Fruit fly (Drosophila melanogaster) whole organism, embryonic: ENCODE measurements around the gene Naxe.

Experiments
- Ada2b ChIP-seq: fragments of 200-800 bp; sonication (Bioruptor generic); IDR thresholded peaks from 2 replicates; pipeline ENCODE4 v1.3.6; 2022; ENCODE audit warnings: missing biosample characterization, missing genetic modification characterization
- Adf1 ChIP-seq: fragments of 200-800 bp; sonication (Bioruptor generic); IDR thresholded peaks from 2 replicates; pipeline ENCODE4 v1.3.6; 2022; ENCODE audit warnings: missing biosample characterization, missing genetic modification characterization
- Atf3 ChIP-seq: fragments of 200-800 bp; sonication (Bioruptor generic); optimal IDR thresholded peaks from 3 replicates; lab custom pipeline; 2016; ENCODE audit warnings: missing biosample characterization, missing genetic modification characterization
- CG11085 ChIP-seq: fragments of 200-800 bp; sonication (Bioruptor generic); IDR thresholded peaks from 2 replicates; pipeline ENCODE4 v1.3.6; 2022; ENCODE audit warnings: missing biosample characterization, missing genetic modification characterization
- CG12104 ChIP-seq: fragments of 200-800 bp; sonication (Bioruptor generic); optimal IDR thresholded peaks from 3 replicates; lab custom pipeline; 2016; ENCODE audit warnings: missing biosample characterization, missing genetic modification characterization
- CG12155 ChIP-seq: fragments of 200-800 bp; sonication (Bioruptor generic); optimal IDR thresholded peaks from 3 replicates; lab custom pipeline; 2016; ENCODE audit warnings: missing biosample characterization, missing genetic modification characterization
- CG12942 ChIP-seq: fragments of 200-800 bp; sonication (Bioruptor generic); optimal IDR thresholded peaks from 3 replicates; lab custom pipeline; 2016; ENCODE audit warnings: missing biosample characterization, missing genetic modification characterization
- CG14965 ChIP-seq: fragments of 200-800 bp; sonication (Bioruptor generic); optimal IDR thresholded peaks from 2 replicates; lab custom pipeline; 2016; ENCODE audit warnings: missing biosample characterization, missing genetic modification characterization, borderline replicate concordance
- CG1529 ChIP-seq: fragments of 200-800 bp; sonication (Bioruptor generic); optimal IDR thresholded peaks from 3 replicates; lab custom pipeline; 2018; ENCODE audit warnings: missing biosample characterization, missing genetic modification characterization
- CG1602 ChIP-seq: fragments of 200-800 bp; sonication (Bioruptor generic); optimal IDR thresholded peaks from 3 replicates; lab custom pipeline; 2016; ENCODE audit warnings: missing biosample characterization, missing genetic modification characterization
- CG17912 ChIP-seq: fragments of 200-800 bp; sonication (Bioruptor generic); optimal IDR thresholded peaks from 2 replicates; lab custom pipeline; 2018; ENCODE audit warnings: missing biosample characterization, mild to moderate bottlenecking, missing genetic modification characterization
- CG18262 ChIP-seq: fragments of 200-800 bp; optimal IDR thresholded peaks from 3 replicates; lab custom pipeline; 2019; ENCODE audit warnings: missing biosample characterization, mild to moderate bottlenecking, missing genetic modification characterization, moderate library complexity
- CG18476 ChIP-seq: fragments of 200-800 bp; sonication (Bioruptor generic); optimal IDR thresholded peaks from 2 replicates; lab custom pipeline; 2016; ENCODE audit warnings: missing biosample characterization, mild to moderate bottlenecking, missing genetic modification characterization
- CG18599 ChIP-seq: fragments of 200-800 bp; sonication (Bioruptor generic); optimal IDR thresholded peaks from 3 replicates; lab custom pipeline; 2017; ENCODE audit warnings: missing biosample characterization, missing genetic modification characterization, mild to moderate bottlenecking, moderate library complexity, missing genetic modification reagents
- CG2116 ChIP-seq: fragments of 200-800 bp; sonication (Bioruptor generic); optimal IDR thresholded peaks from 3 replicates; lab custom pipeline; 2018; ENCODE audit warnings: missing biosample characterization, mild to moderate bottlenecking, missing genetic modification characterization
- CG2129 ChIP-seq: fragments of 200-800 bp; sonication (Bioruptor generic); IDR thresholded peaks from 2 replicates; pipeline ENCODE4 v1.3.6; 2022; ENCODE audit warnings: missing biosample characterization, missing genetic modification characterization; ENCODE audit not compliant: partially characterized antibody
- CG34422 ChIP-seq: fragments of 200-800 bp; sonication (Bioruptor generic); IDR thresholded peaks from 3 replicates; pipeline ENCODE4 v1.3.6; 2022; ENCODE audit warnings: missing biosample characterization, missing genetic modification characterization
- CG3847 ChIP-seq: fragments of 200-800 bp; sonication (Bioruptor generic); IDR thresholded peaks from 2 replicates; pipeline ENCODE4 v1.3.6; 2022; ENCODE audit warnings: missing biosample characterization, missing genetic modification characterization
- CG4404 ChIP-seq: fragments of 200-800 bp; sonication (Bioruptor generic); IDR thresholded peaks from 2 replicates; pipeline ENCODE4 v1.3.6; 2022; ENCODE audit warnings: missing biosample characterization, missing genetic modification characterization
- CG4424 ChIP-seq: fragments of 200-800 bp; sonication (Bioruptor generic); optimal IDR thresholded peaks from 3 replicates; lab custom pipeline; 2016; ENCODE audit warnings: missing biosample characterization, missing genetic modification characterization
- CG4617 ChIP-seq: fragments of 200-800 bp; sonication (Bioruptor generic); optimal IDR thresholded peaks from 3 replicates; lab custom pipeline; 2016; ENCODE audit warnings: missing biosample characterization, missing genetic modification characterization, borderline replicate concordance
- CG4854 ChIP-seq: fragments of 200-800 bp; sonication (Bioruptor generic); optimal IDR thresholded peaks from 2 replicates; lab custom pipeline; 2016; ENCODE audit warnings: missing biosample characterization, missing genetic modification characterization, inconsistent platforms
- CG6854 ChIP-seq: fragments of 200-800 bp; sonication (Bioruptor generic); optimal IDR thresholded peaks from 3 replicates; lab custom pipeline; 2017; ENCODE audit warnings: missing biosample characterization, mild to moderate bottlenecking, missing genetic modification characterization
- CG7556 ChIP-seq: fragments of 200-800 bp; sonication (Bioruptor generic); optimal IDR thresholded peaks from 2 replicates; lab custom pipeline; 2017; ENCODE audit warnings: missing biosample characterization, mild to moderate bottlenecking, missing genetic modification characterization
- CG8478 ChIP-seq: fragments of >200 bp; optimal IDR thresholded peaks from 2 replicates; lab custom pipeline; 2018
- D19B ChIP-seq: fragments of 200-800 bp; sonication (Bioruptor generic); optimal IDR thresholded peaks from 2 replicates; lab custom pipeline; 2017; ENCODE audit warnings: missing biosample characterization, mild to moderate bottlenecking, missing genetic modification characterization
- Dip2 ChIP-seq: fragments of 200-800 bp; sonication (Bioruptor generic); IDR thresholded peaks from 2 replicates; pipeline ENCODE4 v1.3.6; 2022; ENCODE audit warnings: missing biosample characterization, missing genetic modification characterization
- Dll ChIP-seq: fragments of 200-800 bp; sonication (Bioruptor generic); IDR thresholded peaks from 4 replicates; pipeline ENCODE4 v1.3.6; 2022; ENCODE audit warnings: missing biosample characterization, missing genetic modification characterization; ENCODE audit not compliant: partially characterized antibody
- HLH3B ChIP-seq: fragments of 200-800 bp; sonication (Bioruptor generic); IDR thresholded peaks from 2 replicates; pipeline ENCODE4 v1.3.6; 2022; ENCODE audit warnings: missing biosample characterization, missing genetic modification characterization
- HLH54F ChIP-seq: fragments of 200-800 bp; sonication (Bioruptor generic); optimal IDR thresholded peaks from 3 replicates; lab custom pipeline; 2016; ENCODE audit warnings: missing biosample characterization, missing genetic modification characterization
- HmgD ChIP-seq: fragments of 200-800 bp; sonication (Bioruptor generic); optimal IDR thresholded peaks from 3 replicates; lab custom pipeline; 2016; ENCODE audit warnings: missing biosample characterization, missing genetic modification characterization
- Lim3 ChIP-seq: fragments of 200-800 bp; sonication (Bioruptor generic); IDR thresholded peaks from 2 replicates; pipeline ENCODE4 v1.3.6; 2022; ENCODE audit warnings: missing biosample characterization, missing genetic modification characterization
- Mad ChIP-seq: fragments of 200-800 bp; sonication (Bioruptor generic); optimal IDR thresholded peaks from 2 replicates; lab custom pipeline; 2016; ENCODE audit warnings: missing biosample characterization, missing genetic modification characterization
- Myb ChIP-seq: fragments of 200-800 bp; sonication (Bioruptor generic); optimal IDR thresholded peaks from 2 replicates; lab custom pipeline; 2016; ENCODE audit warnings: missing biosample characterization, missing genetic modification characterization
- NC2β ChIP-seq: fragments of 200-800 bp; sonication (Bioruptor generic); optimal IDR thresholded peaks from 2 replicates; lab custom pipeline; 2016; ENCODE audit warnings: missing biosample characterization, missing genetic modification characterization
- Nf-YC ChIP-seq: fragments of 200-800 bp; optimal IDR thresholded peaks from 3 replicates; lab custom pipeline; 2019; ENCODE audit warnings: missing biosample characterization, mild to moderate bottlenecking, missing genetic modification characterization, moderate library complexity
- Optix ChIP-seq: fragments of 200-800 bp; sonication (Bioruptor generic); IDR thresholded peaks from 3 replicates; pipeline ENCODE4 v1.3.6; 2022; ENCODE audit warnings: missing biosample characterization, missing genetic modification characterization
- Ravus ChIP-seq: fragments of 200-800 bp; sonication (Bioruptor generic); IDR thresholded peaks from 2 replicates; pipeline ENCODE4 v1.3.6; 2022; ENCODE audit warnings: missing biosample characterization, missing genetic modification characterization
- Sox102F ChIP-seq: fragments of 200-800 bp; sonication (Bioruptor generic); optimal IDR thresholded peaks from 2 replicates; lab custom pipeline; 2018; ENCODE audit warnings: missing biosample characterization, mild to moderate bottlenecking, missing genetic modification characterization, moderate library complexity
- Ssrp ChIP-seq: fragments of 200-800 bp; sonication (Bioruptor generic); optimal IDR thresholded peaks from 2 replicates; lab custom pipeline; 2018; ENCODE audit warnings: missing biosample characterization, mild to moderate bottlenecking, missing genetic modification characterization, moderate library complexity
- abd-A ChIP-seq: fragments of 200-800 bp; sonication (Bioruptor generic); optimal IDR thresholded peaks from 3 replicates; lab custom pipeline; 2019; ENCODE audit warnings: missing biosample characterization, mild to moderate bottlenecking, missing genetic modification characterization, moderate library complexity
- ac ChIP-seq: fragments of 200-800 bp; sonication (Bioruptor generic); optimal IDR thresholded peaks from 3 replicates; lab custom pipeline; 2017; ENCODE audit warnings: missing biosample characterization, mild to moderate bottlenecking, missing genetic modification characterization
- dpn ChIP-seq, 2 experiments: fragments of 200-800 bp; sonication (Bioruptor generic); optimal IDR thresholded peaks; 3 replicates each; lab custom pipeline; 2016; ENCODE audit warnings: missing biosample characterization in 2 of 2, missing genetic modification characterization in 2 of 2
- fd3F ChIP-seq: fragments of 200-800 bp; sonication (Bioruptor generic); optimal IDR thresholded peaks from 2 replicates; lab custom pipeline; 2018; ENCODE audit warnings: missing biosample characterization, mild to moderate bottlenecking, missing genetic modification characterization, moderate library complexity
- gce ChIP-seq: fragments of 200-800 bp; sonication (Bioruptor generic); IDR thresholded peaks from 3 replicates; pipeline ENCODE4 v1.3.6; 2022; ENCODE audit warnings: missing biosample characterization, missing genetic modification characterization
- gem ChIP-seq: fragments of 200-800 bp; sonication (Bioruptor generic); optimal IDR thresholded peaks from 2 replicates; lab custom pipeline; 2019; ENCODE audit warnings: missing biosample characterization, mild to moderate bottlenecking, missing genetic modification characterization, moderate library complexity
- her ChIP-seq: fragments of 200-800 bp; sonication (Bioruptor generic); optimal IDR thresholded peaks from 2 replicates; lab custom pipeline; 2016; ENCODE audit warnings: missing biosample characterization, missing genetic modification characterization
- pita ChIP-seq: fragments of 200-800 bp; sonication (Bioruptor generic); optimal IDR thresholded peaks from 2 replicates; lab custom pipeline; 2017; ENCODE audit warnings: missing biosample characterization, mild to moderate bottlenecking, missing genetic modification characterization
- sc ChIP-seq, 3 experiments: fragments of >200 bp in 2 of 3; fragments of 200-800 bp in 1 of 3; sonication (Bioruptor generic) in 1 of 3; optimal IDR thresholded peaks; 2 replicates in 2 of 3; 3 replicates in 1 of 3; lab custom pipeline; 2017; ENCODE audit warnings: mild to moderate bottlenecking in 1 of 3, missing biosample characterization in 1 of 3, missing genetic modification characterization in 1 of 3, missing genetic modification reagents in 1 of 3
- sr ChIP-seq: fragments of 200-800 bp; sonication (Bioruptor generic); IDR thresholded peaks from 3 replicates; pipeline ENCODE4 v1.3.6; 2022; ENCODE audit warnings: missing biosample characterization, missing genetic modification characterization
- tio ChIP-seq: fragments of 200-800 bp; sonication (Bioruptor generic); optimal IDR thresholded peaks from 2 replicates; lab custom pipeline; 2017; ENCODE audit warnings: missing biosample characterization, missing genetic modification characterization, inconsistent platforms

Gene Naxe

dm6 chrX:10115582-10116207 is 29.7 kb upstream of the Naxe start (continued):
- no peak for TF ChIP-seq sc (optimal IDR thresholded peaks at IDR 0.05; lab: Kevin White, UChicago)
- peak; percentile 0 for TF ChIP-seq sc (GFP tag; optimal IDR thresholded peaks at IDR 0.05; lab: Kevin White, UChicago)
- no peak for TF ChIP-seq CG18599
- no peak for TF ChIP-seq CG18476 (GFP tag; lab: Kevin White, UChicago)
- no peak for TF ChIP-seq CG1529 (GFP tag; lab: Kevin White, UChicago)
- peak; percentile 5 for TF ChIP-seq gem (tag; lab: Kevin White, UChicago)
- TF ChIP-seq CG18262: peak; percentile 21
- TF ChIP-seq fd3F (GFP tag; lab: Kevin White, UChicago): no peak
- no peak for TF ChIP-seq sr (GFP tag; lab: Robert Waterston, UW)
- TF ChIP-seq CG8478: no peak
- no peak for TF ChIP-seq Nf-YC (tag; lab: Kevin White, UChicago)
- no peak for TF ChIP-seq CG6854 (GFP tag; lab: Kevin White, UChicago)
- TF ChIP-seq gce (GFP tag; lab: Robert Waterston, UW): no peak
- TF ChIP-seq Optix: peak; percentile 51; the same call in 1 of the 3 replicates
- TF ChIP-seq HLH3B (GFP tag; lab: Robert Waterston, UW): peak; percentile 19; the same call in 1 of the 2 replicates
- no peak for TF ChIP-seq Lim3 (GFP tag; lab: Robert Waterston, UW)
- TF ChIP-seq CG12155: no peak
- TF ChIP-seq tio: peak; percentile 19
- TF ChIP-seq CG12104 (GFP tag; lab: Kevin White, UChicago): no peak
- TF ChIP-seq Sox102F (GFP tag; lab: Kevin White, UChicago): no peak
- TF ChIP-seq Dll (GFP tag; lab: Robert Waterston, UW): no peak
- TF ChIP-seq CG2116 (GFP tag; lab: Kevin White, UChicago): no peak
- no peak for TF ChIP-seq Ada2b (GFP tag; lab: Robert Waterston, UW)
- no peak for TF ChIP-seq Myb
- peak; percentile 45 for TF ChIP-seq ac
- no peak for TF ChIP-seq CG3847
- TF ChIP-seq pita: no peak
- TF ChIP-seq CG11085 (GFP tag; lab: Robert Waterston, UW): no peak
- no peak for TF ChIP-seq Dip2 (GFP tag; lab: Robert Waterston, UW)
- TF ChIP-seq CG14965 (GFP tag; lab: Kevin White, UChicago): no peak
- no peak for TF ChIP-seq CG34422 (GFP tag; lab: Robert Waterston, UW)
- TF ChIP-seq abd-A: no peak
- TF ChIP-seq Mad (GFP tag; lab: Kevin White, UChicago): no peak
- TF ChIP-seq CG1602 (GFP tag; lab: Kevin White, UChicago): no peak
- TF ChIP-seq Atf3 (GFP tag; lab: Kevin White, UChicago): no peak
- no peak for TF ChIP-seq D19B (GFP tag; lab: Kevin White, UChicago)
- peak; percentile 11 for TF ChIP-seq CG7556 (GFP tag; lab: Kevin White, UChicago)
- TF ChIP-seq HLH54F (GFP tag; lab: Kevin White, UChicago): no peak
- TF ChIP-seq CG17912: no peak
- TF ChIP-seq CG12942: no peak
- no peak for TF ChIP-seq Adf1 (GFP tag; lab: Robert Waterston, UW)
- TF ChIP-seq Ravus (GFP tag; lab: Robert Waterston, UW): no peak
- no peak for TF ChIP-seq CG4404
- no peak for TF ChIP-seq CG4617 (GFP tag; lab: Kevin White, UChicago)
- no peak for TF ChIP-seq HmgD (GFP tag; lab: Kevin White, UChicago)
- no peak for TF ChIP-seq CG4854 (GFP tag; lab: Kevin White, UChicago)
- no peak for TF ChIP-seq Ssrp (tag; lab: Kevin White, UChicago)
- no peak for TF ChIP-seq CG4424 (GFP tag; lab: Kevin White, UChicago)
- no peak for TF ChIP-seq CG2129 (GFP tag; lab: Robert Waterston, UW)
- no peak for TF ChIP-seq dpn (GFP tag; optimal IDR thresholded peaks at IDR 0.05; lab: Kevin White, UChicago)
- TF ChIP-seq her (GFP tag; lab: Kevin White, UChicago): no peak
- TF ChIP-seq NC2β (GFP tag; lab: Kevin White, UChicago): no peak
